Worm (Caenorhabditis elegans) whole organism, L1 larva: ENCODE results near the gene C48B4.9.

ENCODE experiments used
- C04F5.9 ChIP-seq: sonication (generic microtip); optimal IDR thresholded peaks from 2 replicates; lab custom pipeline; 2016; ENCODE audit warnings: missing genetic modification characterization, missing compliant biosample characterization
- ceh-8 ChIP-seq: fragments of 200-800 bp; sonication (Bioruptor generic); optimal IDR thresholded peaks from 2 replicates; lab custom pipeline; 2018; ENCODE audit warnings: mild to moderate bottlenecking, missing genetic modification characterization, moderate library complexity, missing compliant biosample characterization
- ces-1 ChIP-seq: fragments of 150-350 bp; optimal IDR thresholded peaks from 2 replicates; lab custom pipeline; 2014; ENCODE audit warnings: missing biosample characterization, missing genetic modification reagents, missing genetic modification characterization
- dpl-1 ChIP-seq, 3 experiments: fragments of 150-350 bp in 2 of 3; sonication (generic microtip) in 1 of 3; optimal IDR thresholded peaks; 2 replicates each; lab custom pipeline; 2014 to 2017; ENCODE audit warnings: missing biosample characterization in 3 of 3, missing genetic modification characterization in 3 of 3, missing genetic modification reagents in 3 of 3
- efl-1 ChIP-seq, 4 experiments: fragments of 150-350 bp; optimal IDR thresholded peaks in 3 of 4; peaks in 1 of 4; 1 replicate in 1 of 4; 2 replicates in 3 of 4; lab custom pipeline; 2014; ENCODE audit warnings: missing biosample characterization in 2 of 4, missing genetic modification characterization in 2 of 4, missing genetic modification reagents in 2 of 4
- egl-27 ChIP-seq, 2 experiments: fragments of 150-350 bp in 1 of 2; sonication (generic microtip); optimal IDR thresholded peaks; 3 replicates each; lab custom pipeline; 2017 to 2018; ENCODE audit warnings: missing biosample characterization in 2 of 2, missing genetic modification characterization in 2 of 2, missing genetic modification reagents in 2 of 2
- elt-2 ChIP-seq: sonication (generic microtip); optimal IDR thresholded peaks from 2 replicates; lab custom pipeline; 2016; ENCODE audit warnings: missing genetic modification characterization, mild to moderate bottlenecking, inconsistent platforms, missing compliant biosample characterization, missing genetic modification reagents
- ets-5 ChIP-seq: fragments of 200-800 bp; sonication (Bioruptor generic); IDR thresholded peaks from 2 replicates; pipeline ENCODE4 v1.3.6; 2022; ENCODE audit warnings: missing genetic modification characterization, missing compliant biosample characterization
- fkh-8 ChIP-seq: sonication (generic microtip); optimal IDR thresholded peaks from 2 replicates; lab custom pipeline; 2016; ENCODE audit warnings: mild to moderate bottlenecking, missing genetic modification characterization, missing compliant biosample characterization
- fos-1 ChIP-seq: fragments of 150-350 bp; optimal IDR thresholded peaks from 2 replicates; lab custom pipeline; 2014; ENCODE audit warnings: missing biosample characterization, missing genetic modification characterization
- lin-13 ChIP-seq: fragments of 150-350 bp; optimal IDR thresholded peaks from 2 replicates; lab custom pipeline; 2014; ENCODE audit warnings: missing biosample characterization, missing genetic modification reagents, missing genetic modification characterization
- lin-14 ChIP-seq: fragments of 200-800 bp; sonication (Bioruptor generic); optimal IDR thresholded peaks from 2 replicates; lab custom pipeline; 2018; ENCODE audit warnings: mild to moderate bottlenecking, missing genetic modification characterization, moderate library complexity, missing compliant biosample characterization
- lin-35 ChIP-seq, 2 experiments: fragments of 150-350 bp; optimal IDR thresholded peaks; 2 replicates each; lab custom pipeline; 2014; ENCODE audit warnings: missing biosample characterization in 2 of 2, missing genetic modification characterization in 2 of 2, missing genetic modification reagents in 2 of 2
- lsy-2 ChIP-seq, 2 experiments: fragments of 150-350 bp; optimal IDR thresholded peaks; 2 replicates each; lab custom pipeline; 2014; ENCODE audit warnings: missing biosample characterization in 2 of 2, missing genetic modification characterization in 2 of 2
- mdl-1 ChIP-seq, 2 experiments: fragments of 150-350 bp; optimal IDR thresholded peaks; 2 replicates each; lab custom pipeline; 2014 to 2017; ENCODE audit warnings: missing biosample characterization in 2 of 2, missing genetic modification characterization in 2 of 2, inconsistent platforms in 1 of 2
- mef-2 ChIP-seq: fragments of 150-350 bp; optimal IDR thresholded peaks from 2 replicates; lab custom pipeline; 2014; ENCODE audit warnings: missing biosample characterization, missing genetic modification characterization
- nhr-11 ChIP-seq: fragments of 150-350 bp; optimal IDR thresholded peaks from 2 replicates; lab custom pipeline; 2014; ENCODE audit warnings: missing biosample characterization, missing genetic modification characterization
- nhr-12 ChIP-seq: sonication (generic microtip); optimal IDR thresholded peaks from 2 replicates; lab custom pipeline; 2017; ENCODE audit warnings: missing biosample characterization, missing genetic modification characterization
- nhr-19 ChIP-seq: fragments of 200-800 bp; sonication (Bioruptor generic); conservative IDR thresholded peaks from 2 replicates; pipeline ENCODE4 v1.3.6; 2022; ENCODE audit warnings: missing genetic modification characterization, missing compliant biosample characterization
- nhr-20 ChIP-seq: sonication (generic microtip); optimal IDR thresholded peaks from 2 replicates; lab custom pipeline; 2016; ENCODE audit warnings: mild to moderate bottlenecking, missing genetic modification characterization, missing compliant biosample characterization
- nhr-237 ChIP-seq: fragments of 150-350 bp; optimal IDR thresholded peaks from 2 replicates; lab custom pipeline; 2014; ENCODE audit warnings: missing biosample characterization, missing genetic modification characterization
- nhr-47 ChIP-seq: sonication (generic microtip); optimal IDR thresholded peaks from 2 replicates; lab custom pipeline; 2016; ENCODE audit warnings: mild to moderate bottlenecking, missing genetic modification characterization, moderate library complexity, missing compliant biosample characterization
- nhr-71 ChIP-seq: sonication (generic microtip); optimal IDR thresholded peaks from 2 replicates; lab custom pipeline; 2016; ENCODE audit warnings: mild to moderate bottlenecking, missing genetic modification characterization, moderate library complexity, missing compliant biosample characterization
- nhr-76 ChIP-seq: sonication (generic microtip); optimal IDR thresholded peaks from 2 replicates; lab custom pipeline; 2017; ENCODE audit warnings: missing biosample characterization, missing genetic modification characterization
- nhr-84 ChIP-seq: sonication (generic microtip); optimal IDR thresholded peaks from 2 replicates; lab custom pipeline; 2017; ENCODE audit warnings: missing biosample characterization, missing genetic modification characterization
- nhr-85 ChIP-seq: sonication (generic microtip); peaks from one replicate; lab custom pipeline; 2016; ENCODE audit warnings: missing genetic modification characterization, inconsistent platforms, missing compliant biosample characterization
- pax-3 ChIP-seq: fragments of 200-800 bp; sonication (Bioruptor generic); optimal IDR thresholded peaks from 2 replicates; lab custom pipeline; 2018; ENCODE audit warnings: mild to moderate bottlenecking, missing genetic modification characterization, moderate library complexity, missing compliant biosample characterization
- snpc-4 ChIP-seq: fragments of 150-350 bp; optimal IDR thresholded peaks from 2 replicates; lab custom pipeline; 2014; ENCODE audit warnings: missing biosample characterization, missing genetic modification characterization
- sptf-1 ChIP-seq: fragments of 150-350 bp; optimal IDR thresholded peaks from 2 replicates; lab custom pipeline; 2014; ENCODE audit warnings: missing biosample characterization, missing genetic modification characterization
- tbx-2 ChIP-seq: sonication (generic microtip); optimal IDR thresholded peaks from 2 replicates; lab custom pipeline; 2016; ENCODE audit warnings: missing genetic modification characterization, missing compliant biosample characterization
- unc-130 ChIP-seq: fragments of 150-350 bp; optimal IDR thresholded peaks from 2 replicates; lab custom pipeline; 2017; ENCODE audit warnings: missing biosample characterization, missing genetic modification characterization, inconsistent platforms
- unc-30 ChIP-seq: sonication (generic microtip); optimal IDR thresholded peaks from 2 replicates; lab custom pipeline; 2017; ENCODE audit warnings: missing biosample characterization, missing genetic modification characterization
- unc-62 ChIP-seq: fragments of 150-350 bp; optimal IDR thresholded peaks from 2 replicates; lab custom pipeline; 2014; ENCODE audit warnings: missing biosample characterization, missing genetic modification reagents, missing genetic modification characterization
- vab-15 ChIP-seq: sonication (generic microtip); optimal IDR thresholded peaks from 2 replicates; lab custom pipeline; 2017; ENCODE audit warnings: missing genotype, mild to moderate bottlenecking, missing genetic modification characterization, missing compliant biosample characterization
- zag-1 ChIP-seq: fragments of 150-350 bp; optimal IDR thresholded peaks from 2 replicates; lab custom pipeline; 2014; ENCODE audit warnings: missing biosample characterization, missing genetic modification characterization
- ztf-4 ChIP-seq: fragments of 150-350 bp; optimal IDR thresholded peaks from 2 replicates; lab custom pipeline; 2014; ENCODE audit warnings: missing biosample characterization, missing genetic modification characterization

C48B4.9 gene

ce11 chrIII:9592118-9592517 lies 29.0 kb upstream of the C48B4.9 start, which contains the start of gene acox-1.5:
TSS of gene acox-1.5 (minus strand) at chrIII:9592192.
- TF ChIP-seq elt-2: peak; percentile 35
- no peak for TF ChIP-seq C04F5.9 (tag; lab: Kevin White, UChicago)

- TF ChIP-seq elt-2 (peak; percentile 83), mef-2 (tag; lab: Kevin White, UChicago) (no peak), mdl-1 (tag; optimal IDR thresholded peaks at IDR 0.05; lab: Kevin White, UChicago) (peak in 1 of 2 experiments; percentile 2), lsy-2 (tag; optimal IDR thresholded peaks at IDR 0.05; lab: Kevin White, UChicago) (no peak), pax-3 (tag; lab: Kevin White, UChicago) (no peak), nhr-20 (tag; lab: Kevin White, UChicago) (no peak), tbx-2 (no peak), dpl-1 (GFP tag; optimal IDR thresholded peaks at IDR 0.05; lab: Kevin White, UChicago) (no peak), nhr-19 (no peak), nhr-237 (tag; lab: Kevin White, UChicago) (no peak), sptf-1 (tag; lab: Kevin White, UChicago) (no peak)
These were observed 27.1 kb upstream of the C48B4.9 start for ce11 chrIII:9590212-9590611.

ce11 chrIII:9585314-9585713 lies 22.2 kb upstream of the C48B4.9 start:
- TF ChIP-seq nhr-71 (tag; lab: Kevin White, UChicago) (peak; percentile 52), snpc-4 (tag; lab: Kevin White, UChicago) (no peak), ets-5 (no peak), nhr-85 (tag; lab: Kevin White, UChicago) (no peak), fos-1 (tag; lab: Kevin White, UChicago) (no peak), lin-35 (GFP tag; optimal IDR thresholded peaks at IDR 0.05; lab: Kevin White, UChicago) (no peak), ceh-8 (GFP tag; lab: Kevin White, UChicago) (peak; percentile 94), ces-1 (GFP tag; lab: Kevin White, UChicago) (no peak), lsy-2 (tag; optimal IDR thresholded peaks at IDR 0.05; lab: Kevin White, UChicago) (peak; percentile 5 to 29), fkh-8 (tag; lab: Kevin White, UChicago) (peak; percentile 38), unc-130 (tag; lab: Kevin White, UChicago) (no peak), lin-13 (GFP tag; lab: Kevin White, UChicago) (no peak), mef-2 (tag; lab: Kevin White, UChicago) (no peak), egl-27 (tag; optimal IDR thresholded peaks at IDR 0.05; lab: Kevin White, UChicago) (no peak), lin-14 (peak; percentile 72), unc-30 (tag; lab: Kevin White, UChicago) (no peak), vab-15 (no peak), nhr-76 (tag; lab: Kevin White, UChicago) (no peak), nhr-12 (tag; lab: Kevin White, UChicago) (no peak), zag-1 (tag; lab: Kevin White, UChicago) (peak; percentile 6), nhr-47 (tag; lab: Kevin White, UChicago) (peak; percentile 36), nhr-237 (tag; lab: Kevin White, UChicago) (no peak), efl-1 (optimal IDR thresholded peaks at IDR 0.05; lab: Kevin White, UChicago) (no peak), efl-1 (GFP tag; optimal IDR thresholded peaks at IDR 0.05 in 1 of 2; lab: Kevin White, UChicago) (no peak), unc-62 (GFP tag; lab: Kevin White, UChicago) (no peak)

ce11 chrIII:9583224-9583623 lies 20.1 kb upstream of the C48B4.9 start:
- no peak for TF ChIP-seq nhr-47 (tag; lab: Kevin White, UChicago)
- no peak for TF ChIP-seq nhr-19
- TF ChIP-seq nhr-84: no peak
- TF ChIP-seq ztf-4 (tag; lab: Kevin White, UChicago): no peak

- no peak for TF ChIP-seq ztf-4 (tag; lab: Kevin White, UChicago)
- no peak for TF ChIP-seq nhr-11 (tag; lab: Kevin White, UChicago)
- TF ChIP-seq nhr-84: no peak
- peak; percentile 6 for TF ChIP-seq elt-2
- no peak for TF ChIP-seq nhr-47 (tag; lab: Kevin White, UChicago)
- TF ChIP-seq, all 84 proteins: peak for 1
These were observed 19.1 kb upstream of the C48B4.9 start, which contains the start of gene C48B4.3 for ce11 chrIII:9582240-9582639. TSS of gene C48B4.3 (minus strand) at chrIII:9582388.
